Fruit fly (Drosophila melanogaster): Measurements from ENCODE around the gene pths.

pths gene

dm6 chr2L:21168295-21169159, 25.5 kb downstream of the pths start, which contains the start of the genes mAcon1, CG43345 and CG43346 (continued):
- peak; percentile 61 for TF ChIP-seq CG10654 (GFP tag; optimal IDR thresholded peaks at IDR 0.05)
- no peak for TF ChIP-seq CG4360 (GFP tag; IDR thresholded peaks at IDR 0.05)
- TF ChIP-seq lov (optimal IDR thresholded peaks at IDR 0.05) = no peak
- TF ChIP-seq lov (GFP tag; IDR thresholded peaks at IDR 0.05) = no peak
- TF ChIP-seq CG11456 (GFP tag; IDR thresholded peaks at IDR 0.05) = 0 out of 3 replicates have a peak, but pooled peaks have one; percentile 61
- no peak for TF ChIP-seq oc (tag; optimal IDR thresholded peaks at IDR 0.05)
- TF ChIP-seq sd (tag; optimal IDR thresholded peaks at IDR 0.05) = no peak
- TF ChIP-seq dpn (GFP tag; optimal IDR thresholded peaks at IDR 0.05) = peak; percentile 80 to 91
- peak; percentile 52; the same call in 3 of the 4 replicates for TF ChIP-seq Gug (GFP tag; IDR thresholded peaks at IDR 0.05)
- TF ChIP-seq CG7372 (GFP tag; IDR thresholded peaks at IDR 0.05) = peak; percentile 73
- TF ChIP-seq sim (GFP tag; IDR thresholded peaks at IDR 0.05) = no peak
- TF ChIP-seq Hr78 (GFP tag; optimal IDR thresholded peaks at IDR 0.05) = no peak
- TF ChIP-seq knrl (GFP tag; IDR thresholded peaks at IDR 0.05; ENCODE audit: partially characterized antibody) = peak; percentile 24; the same call in 1 of the 3 replicates
- TF ChIP-seq Bdp1 (GFP tag; optimal IDR thresholded peaks at IDR 0.05) = peak; percentile 86
- no peak for TF ChIP-seq Dref (GFP tag; IDR thresholded peaks at IDR 0.05)
- peak; percentile 60 for TF ChIP-seq sisA (GFP tag; IDR thresholded peaks at IDR 0.05)
- TF ChIP-seq trh (GFP tag; optimal IDR thresholded peaks at IDR 0.05) = peak; percentile 28
- TF ChIP-seq stwl (tag; optimal IDR thresholded peaks at IDR 0.05) = peak; percentile 48
- no peak for TF ChIP-seq cg (GFP tag; optimal IDR thresholded peaks at IDR 0.05)
- peak; percentile 76; the same call in 2 of the 3 replicates for TF ChIP-seq sr (GFP tag; IDR thresholded peaks at IDR 0.05)
- peak; percentile 70 for TF ChIP-seq slou (GFP tag; optimal IDR thresholded peaks at IDR 0.05)
- TF ChIP-seq mam (GFP tag; optimal IDR thresholded peaks at IDR 0.05) = peak; percentile 92
- no peak for TF ChIP-seq H15 (GFP tag; IDR thresholded peaks at IDR 0.05)
- peak; percentile 21 for TF ChIP-seq CTCF (GFP tag; optimal IDR thresholded peaks at IDR 0.05)
- TF ChIP-seq fru (optimal IDR thresholded peaks at IDR 0.05) = no peak
- TF ChIP-seq CG6654 (GFP tag; optimal IDR thresholded peaks at IDR 0.05) = peak; percentile 23
- no peak for TF ChIP-seq CG1024 (GFP tag; IDR thresholded peaks at IDR 0.05)
- TF ChIP-seq da (GFP tag; optimal IDR thresholded peaks at IDR 0.05) = peak; percentile 37
- peak; percentile 82 for TF ChIP-seq Max (GFP tag; optimal IDR thresholded peaks at IDR 0.05)
- peak; percentile 54 for TF ChIP-seq CG33557 (GFP tag; optimal IDR thresholded peaks at IDR 0.05)
- TF ChIP-seq gt (GFP tag; IDR thresholded peaks at IDR 0.05) = no peak
- TF ChIP-seq Jarid2 (GFP tag; optimal IDR thresholded peaks at IDR 0.05) = no peak
- peak; percentile 27; the same call in 1 of the 2 replicates for TF ChIP-seq vvl (GFP tag; IDR thresholded peaks at IDR 0.05)
- no peak; the same call in 2 of the 3 replicates for TF ChIP-seq CG16813 (GFP tag; IDR thresholded peaks at IDR 0.05; ENCODE audit: partially characterized antibody)
- peak; percentile 70 for TF ChIP-seq Ssrp (tag; optimal IDR thresholded peaks at IDR 0.05)
- peak; percentile 70 for TF ChIP-seq CG9876 (GFP tag; optimal IDR thresholded peaks at IDR 0.05)
- TF ChIP-seq Asciz (GFP tag; optimal IDR thresholded peaks at IDR 0.05) = no peak
- no peak for TF ChIP-seq NFAT (GFP tag; IDR thresholded peaks at IDR 0.05)
- TF ChIP-seq onecut (GFP tag; IDR thresholded peaks at IDR 0.05) = no peak; the same call in none of the 2 replicates
- no peak for TF ChIP-seq Mrtf (GFP tag; IDR thresholded peaks at IDR 0.05)
- TF ChIP-seq Vsx1 (GFP tag; optimal IDR thresholded peaks at IDR 0.05) = no peak
- TF ChIP-seq Drgx (GFP tag; IDR thresholded peaks at IDR 0.05) = peak; percentile 47; the same call in 1 of the 2 replicates
- peak; percentile 64 for TF ChIP-seq CG3065 (GFP tag; optimal IDR thresholded peaks at IDR 0.05)
- no peak for TF ChIP-seq Dll (GFP tag; IDR thresholded peaks at IDR 0.05; ENCODE audit: partially characterized antibody)
- peak; percentile 76 for TF ChIP-seq Hr3 (GFP tag; optimal IDR thresholded peaks at IDR 0.05)
- peak; percentile 77 for TF ChIP-seq CG13424 (tag; optimal IDR thresholded peaks at IDR 0.05)
- no peak for TF ChIP-seq abd-A (tag; optimal IDR thresholded peaks at IDR 0.05)
- no peak for TF ChIP-seq C15 (GFP tag; IDR thresholded peaks at IDR 0.05)
- no peak for TF ChIP-seq ham (GFP tag; IDR thresholded peaks at IDR 0.05)
- TF ChIP-seq CG14860 (GFP tag; IDR thresholded peaks at IDR 0.05; ENCODE audit: partially characterized antibody) = no peak
